Worm (Caenorhabditis elegans) whole organism, L4 larva: ENCODE results near the gene htp-2.

Experiments
- F26F4.8 ChIP-seq: fragments of 200-800 bp; sonication (Bioruptor generic); conservative IDR thresholded peaks from 2 replicates; pipeline ENCODE4 v1.3.6; 2022; ENCODE audit warnings: missing genetic modification characterization, missing compliant biosample characterization
- F44E2.7 ChIP-seq: fragments of 200-800 bp; sonication (Bioruptor generic); IDR thresholded peaks from 2 replicates; pipeline ENCODE4 v2.1.2; 2022; ENCODE audit warnings: missing genetic modification characterization, missing compliant biosample characterization
- R02D3.7 ChIP-seq: fragments of 150-350 bp; sonication (generic microtip); optimal IDR thresholded peaks from 3 replicates; lab custom pipeline; 2014; ENCODE audit warnings: missing biosample characterization, missing genetic modification characterization
- Y48G9A.11 ChIP-seq: fragments of 200-800 bp; sonication (Bioruptor generic); IDR thresholded peaks from 2 replicates; pipeline ENCODE4 v1.3.6; 2022; ENCODE audit warnings: missing genetic modification reagents, missing genetic modification characterization, missing compliant biosample characterization
- ZK337.2 ChIP-seq: fragments of 200-800 bp; sonication (Bioruptor generic); IDR thresholded peaks from 2 replicates; pipeline ENCODE4 v1.3.6; 2022; ENCODE audit warnings: missing genetic modification reagents, missing genetic modification characterization, missing compliant biosample characterization
- ZK546.5 ChIP-seq, 2 experiments: sonication (generic microtip); optimal IDR thresholded peaks; 2 replicates each; lab custom pipeline; 2017; ENCODE audit warnings: missing biosample characterization in 2 of 2, missing genetic modification characterization in 2 of 2
- aha-1 ChIP-seq: fragments of 150-350 bp; peaks from one replicate; lab custom pipeline; 2014; ENCODE audit warnings: missing biosample characterization, missing genetic modification characterization
- ama-1 ChIP-seq: fragments of 150-350 bp; optimal IDR thresholded peaks from 2 replicates; lab custom pipeline; 2014; ENCODE audit warnings: inconsistent platforms, mixed read lengths
- attf-4 ChIP-seq: sonication (generic microtip); optimal IDR thresholded peaks from 3 replicates; lab custom pipeline; 2017; ENCODE audit warnings: missing biosample characterization, missing genetic modification characterization
- ceh-20 ChIP-seq: fragments of 200-800 bp; sonication (Bioruptor generic); IDR thresholded peaks from 2 replicates; pipeline ENCODE4 v1.3.6; 2022; ENCODE audit warnings: missing genetic modification reagents, missing genetic modification characterization, missing compliant biosample characterization
- ceh-82 ChIP-seq: sonication (generic microtip); optimal IDR thresholded peaks from 2 replicates; lab custom pipeline; 2017; ENCODE audit warnings: missing biosample characterization, missing genetic modification characterization
- ces-1 ChIP-seq: fragments of 150-350 bp; sonication (generic microtip); optimal IDR thresholded peaks from 4 replicates; lab custom pipeline; 2014; ENCODE audit warnings: missing biosample characterization, missing genetic modification reagents, missing genetic modification characterization
- cey-2 ChIP-seq: sonication (generic microtip); optimal IDR thresholded peaks from 3 replicates; lab custom pipeline; 2017; ENCODE audit warnings: missing genetic modification characterization, mild to moderate bottlenecking, missing compliant biosample characterization, antibody characterized with exemption, borderline replicate concordance; ENCODE audit not compliant: insufficient read depth
- daf-19 ChIP-seq: fragments of 200-800 bp; sonication (Bioruptor generic); conservative IDR thresholded peaks from 2 replicates; pipeline ENCODE4 v1.3.6; 2022; ENCODE audit warnings: missing genetic modification characterization, missing compliant biosample characterization
- dmd-6 ChIP-seq: fragments of 200-800 bp; sonication (Bioruptor generic); IDR thresholded peaks from 2 replicates; pipeline ENCODE4 v1.3.6; 2022; ENCODE audit warnings: missing genetic modification reagents, missing genetic modification characterization, missing compliant biosample characterization
- dmd-8 ChIP-seq: fragments of 200-800 bp; sonication (Bioruptor generic); IDR thresholded peaks from 2 replicates; pipeline ENCODE4 v1.3.6; 2022; ENCODE audit warnings: missing genetic modification characterization, missing compliant biosample characterization
- hif-1 ChIP-seq, 2 experiments: sonication (generic microtip); optimal IDR thresholded peaks; 2 replicates each; lab custom pipeline; 2016 to 2017; ENCODE audit warnings: missing compliant biosample characterization in 2 of 2, missing genetic modification characterization in 2 of 2, missing genetic modification reagents in 2 of 2, missing genotype in 2 of 2, mild to moderate bottlenecking in 1 of 2
- hlh-11 ChIP-seq: fragments of 200-800 bp; sonication (Bioruptor generic); optimal IDR thresholded peaks from 2 replicates; lab custom pipeline; 2018; ENCODE audit warnings: mild to moderate bottlenecking, missing genetic modification characterization, missing compliant biosample characterization
- hlh-30 ChIP-seq: sonication (generic microtip); optimal IDR thresholded peaks from 2 replicates; lab custom pipeline; 2017; ENCODE audit warnings: antibody characterized with exemption, mild to moderate bottlenecking, missing genetic modification characterization, missing compliant biosample characterization; ENCODE audit not compliant: insufficient read depth
- lin-1 ChIP-seq: fragments of 200-800 bp; sonication (Bioruptor generic); IDR thresholded peaks from 2 replicates; pipeline ENCODE4 v1.3.6; 2022; ENCODE audit warnings: missing genetic modification reagents, missing genetic modification characterization, missing compliant biosample characterization
- lin-15B ChIP-seq: fragments of 150-350 bp; sonication (generic microtip); optimal IDR thresholded peaks from 3 replicates; lab custom pipeline; 2014; ENCODE audit warnings: missing biosample characterization, missing genetic modification characterization
- lin-29 ChIP-seq: fragments of 200-800 bp; sonication (Bioruptor generic); IDR thresholded peaks from 2 replicates; pipeline ENCODE4 v1.3.6; 2022; ENCODE audit warnings: missing genetic modification reagents, missing genetic modification characterization, missing compliant biosample characterization
- lsy-2 ChIP-seq, 2 experiments: fragments of 150-350 bp in 1 of 2; sonication (generic microtip) in 1 of 2; optimal IDR thresholded peaks; 2 replicates each; lab custom pipeline; 2014 to 2017; ENCODE audit warnings: missing biosample characterization in 2 of 2, missing genetic modification characterization in 2 of 2
- mxl-2 ChIP-seq: fragments of 200-800 bp; sonication (Bioruptor generic); conservative IDR thresholded peaks from 2 replicates; pipeline ENCODE4 v1.3.6; 2022; ENCODE audit warnings: missing genetic modification reagents, missing genetic modification characterization, missing compliant biosample characterization
- mxl-3 ChIP-seq: fragments of 200-800 bp; sonication (Bioruptor generic); optimal IDR thresholded peaks from 2 replicates; lab custom pipeline; 2018; ENCODE audit warnings: mild to moderate bottlenecking, missing genetic modification characterization, missing compliant biosample characterization
- nhr-11 ChIP-seq: fragments of 150-350 bp; optimal IDR thresholded peaks from 2 replicates; lab custom pipeline; 2014; ENCODE audit warnings: missing biosample characterization, missing genetic modification characterization
- nhr-28 ChIP-seq: fragments of 150-350 bp; optimal IDR thresholded peaks from 2 replicates; lab custom pipeline; 2014; ENCODE audit warnings: missing biosample characterization, missing genetic modification characterization
- nhr-42 ChIP-seq: fragments of 200-800 bp; sonication (Bioruptor generic); IDR thresholded peaks from 2 replicates; pipeline ENCODE4 v1.3.6; 2022; ENCODE audit warnings: missing genetic modification characterization, missing compliant biosample characterization
- nhr-6 ChIP-seq: fragments of 150-350 bp; optimal IDR thresholded peaks from 2 replicates; lab custom pipeline; 2014; ENCODE audit warnings: missing biosample characterization, missing genetic modification characterization
- pha-4 ChIP-seq, 2 experiments: fragments of 150-350 bp in 1 of 2; fragments of 200-800 bp in 1 of 2; sonication (Bioruptor generic) in 1 of 2; IDR thresholded peaks in 1 of 2; optimal IDR thresholded peaks in 1 of 2; 2 replicates each; pipeline versions ENCODE4 v1.3.6 to Lab custom; 2014 to 2022; ENCODE audit warnings: missing genetic modification characterization in 2 of 2, missing genetic modification reagents in 2 of 2, missing biosample characterization in 1 of 2, missing compliant biosample characterization in 1 of 2
- pqm-1 ChIP-seq: sonication (generic microtip); optimal IDR thresholded peaks from 2 replicates; lab custom pipeline; 2017; ENCODE audit warnings: missing biosample characterization, missing genetic modification characterization
- set-16 ChIP-seq: fragments of 200-800 bp; sonication (Bioruptor generic); IDR thresholded peaks from 2 replicates; pipeline ENCODE4 v1.3.6; 2022; ENCODE audit warnings: missing genetic modification reagents, missing genetic modification characterization, missing compliant biosample characterization
- skn-1 ChIP-seq: fragments of 150-350 bp; optimal IDR thresholded peaks from 2 replicates; lab custom pipeline; 2014; ENCODE audit warnings: missing biosample characterization, missing genetic modification characterization
- spr-1 ChIP-seq: sonication (generic microtip); optimal IDR thresholded peaks from 2 replicates; lab custom pipeline; 2016; ENCODE audit warnings: mild to moderate bottlenecking, missing genetic modification characterization, missing compliant biosample characterization
- spr-3 ChIP-seq: fragments of 200-800 bp; sonication (Bioruptor generic); optimal IDR thresholded peaks from 2 replicates; lab custom pipeline; 2018; ENCODE audit warnings: mild to moderate bottlenecking, missing genetic modification characterization, missing compliant biosample characterization
- tag-97 ChIP-seq: fragments of 200-800 bp; sonication (Bioruptor generic); IDR thresholded peaks from 2 replicates; pipeline ENCODE4 v1.3.6; 2022; ENCODE audit warnings: missing genetic modification characterization, missing compliant biosample characterization
- tra-1 ChIP-seq: fragments of 200-800 bp; sonication (Bioruptor generic); IDR thresholded peaks from 2 replicates; pipeline ENCODE4 v1.3.6; 2022; ENCODE audit warnings: missing genetic modification reagents, missing genetic modification characterization, missing compliant biosample characterization
- unc-130 ChIP-seq: sonication (generic microtip); optimal IDR thresholded peaks from 2 replicates; lab custom pipeline; 2016; ENCODE audit warnings: missing genetic modification reagents, missing genetic modification characterization, missing compliant biosample characterization
- unc-39 ChIP-seq: sonication (generic microtip); optimal IDR thresholded peaks from 2 replicates; lab custom pipeline; 2017; ENCODE audit warnings: missing biosample characterization, missing genetic modification characterization
- vab-7 ChIP-seq: fragments of 200-800 bp; sonication (Bioruptor generic); IDR thresholded peaks from 2 replicates; pipeline ENCODE4 v1.3.6; 2022; ENCODE audit warnings: missing genetic modification reagents, missing genetic modification characterization, missing compliant biosample characterization
- zip-11 ChIP-seq: fragments of 200-800 bp; sonication (Bioruptor generic); IDR thresholded peaks from 2 replicates; pipeline ENCODE4 v1.3.6; 2022; ENCODE audit warnings: missing genetic modification characterization, missing compliant biosample characterization

htp-2 gene

ce11 chrIV:6419031-6419582 is at the start of gene htp-2, which contains the start of gene Y73B6BL.23:
Gene htp-2 (plus strand): TSS chrIV:6419522.
Gene Y73B6BL.23 (minus strand): TSS chrIV:6419081.
- no peak for TF ChIP-seq R02D3.7
- no peak for TF ChIP-seq mxl-3 (GFP tag; lab: Kevin White, UChicago)
- TF ChIP-seq, all 104 proteins: peak for 0

ce11 chrIV:6372267-6372666 is 47.1 kb upstream of the htp-2 start:
- TF ChIP-seq ceh-82 (tag; lab: Kevin White, UChicago) = no peak
- TF ChIP-seq attf-4 (tag; lab: Kevin White, UChicago) = no peak
- TF ChIP-seq ZK337.2 = no peak
- no peak for TF ChIP-seq ZK546.5 (tag; optimal IDR thresholded peaks at IDR 0.05; lab: Kevin White, UChicago)
- peak; percentile 90 for TF ChIP-seq aha-1 (tag; lab: Kevin White, UChicago)

ce11 chrIV:6372993-6373392 is 46.3 kb upstream of the htp-2 start, which contains the start of gene smg-3:
Gene smg-3 (minus strand): TSS chrIV:6373093.
- TF ChIP-seq hlh-30 (tag; lab: Kevin White, UChicago) (no peak), ces-1 (GFP tag; lab: Kevin White, UChicago) (no peak)

ce11 chrIV:6373721-6374120 is 45.6 kb upstream of the htp-2 start:
- TF ChIP-seq spr-1 (no peak), unc-39 (tag; lab: Kevin White, UChicago) (no peak), dmd-8 (GFP tag; lab: Robert Waterston, UW) (0 out of 2 replicates have a peak, but pooled peaks have one; percentile 37), vab-7 (GFP tag; lab: Robert Waterston, UW) (0 out of 2 replicates have a peak, but pooled peaks have one; percentile 5), lin-1 (GFP tag; lab: Robert Waterston, UW) (no peak), lin-29 (no peak), set-16 (GFP tag; lab: Robert Waterston, UW) (peak; percentile 52)
- TF ChIP-seq, all 104 proteins: peak for 3

- TF ChIP-seq ceh-20 (GFP tag; lab: Robert Waterston, UW) = no peak
- TF ChIP-seq F26F4.8 (GFP tag; lab: Robert Waterston, UW) = no peak
- no peak for TF ChIP-seq tag-97
- no peak for TF ChIP-seq zip-11 (GFP tag; lab: Robert Waterston, UW)
- no peak for TF ChIP-seq ceh-82 (tag; lab: Kevin White, UChicago)
- TF ChIP-seq ama-1 = no peak
- TF ChIP-seq lsy-2 (tag; optimal IDR thresholded peaks at IDR 0.05; lab: Kevin White, UChicago) = peak in 1 of 2 experiments; percentile 88
- no peak; the same call in 1 of the 2 replicates for TF ChIP-seq dmd-6 (GFP tag; lab: Robert Waterston, UW)
- TF ChIP-seq set-16 (GFP tag; lab: Robert Waterston, UW) = no peak
- no peak for TF ChIP-seq hif-1 (tag; optimal IDR thresholded peaks at IDR 0.05; lab: Kevin White, UChicago)
- TF ChIP-seq pha-4 (GFP tag; IDR thresholded peaks at IDR 0.05; lab: Robert Waterston, UW) = no peak
- peak; percentile 44 for TF ChIP-seq pha-4 (tag; optimal IDR thresholded peaks at IDR 0.05; lab: Kevin White, UChicago)
- TF ChIP-seq pqm-1 (tag; lab: Kevin White, UChicago) = no peak
- no peak for TF ChIP-seq unc-130 (GFP tag; lab: Kevin White, UChicago)
- TF ChIP-seq cey-2 (tag; lab: Kevin White, UChicago) = no peak
- TF ChIP-seq hlh-11 (tag; lab: Kevin White, UChicago) = peak; percentile 69
- no peak for TF ChIP-seq nhr-42 (GFP tag; lab: Robert Waterston, UW)
- no peak for TF ChIP-seq mxl-2 (GFP tag; lab: Robert Waterston, UW)
- TF ChIP-seq daf-19 (GFP tag; lab: Robert Waterston, UW) = no peak
- no peak for TF ChIP-seq unc-39 (tag; lab: Kevin White, UChicago)
- TF ChIP-seq nhr-11 (tag; lab: Kevin White, UChicago) = no peak
- TF ChIP-seq F44E2.7 (GFP tag; lab: Robert Waterston, UW) = no peak
- TF ChIP-seq Y48G9A.11 = no peak
- TF ChIP-seq spr-3 = no peak
- no peak for TF ChIP-seq tra-1 (GFP tag; lab: Robert Waterston, UW)
- peak; percentile 57 for TF ChIP-seq nhr-28 (tag; lab: Kevin White, UChicago)
- TF ChIP-seq nhr-6 (tag; lab: Kevin White, UChicago) = peak; percentile 60
- TF ChIP-seq lin-15B = peak; percentile 17
- TF ChIP-seq skn-1 (tag; lab: Kevin White, UChicago) = no peak
Measured at ce11 chrIV:6376473-6377115, 42.7 kb upstream of the htp-2 start, which contains the start of the genes hrpf-2 and bli-6. Gene hrpf-2 (minus strand): TSS chrIV:6376523. Gene bli-6 (plus strand): TSS chrIV:6377065.
